Fruit fly (Drosophila melanogaster) whole organism, pupa: Measurements from ENCODE around the gene CG42505.

Experiments
- CG32121 ChIP-seq: fragments of 200-800 bp; sonication (Bioruptor generic); IDR thresholded peaks from 2 replicates; pipeline ENCODE4 v1.3.6; 2022; ENCODE audit warnings: missing biosample characterization, missing genetic modification characterization
- EcR ChIP-seq: fragments of 200-800 bp; sonication (Bioruptor generic); optimal IDR thresholded peaks from 3 replicates; lab custom pipeline; 2019; ENCODE audit warnings: missing biosample characterization, missing genetic modification characterization, mild to moderate bottlenecking, moderate library complexity, missing genetic modification reagents

dm6 chr3R:12020987-12021386 is 10.6 kb downstream of the CG42505 start:
- TF ChIP-seq EcR (GFP tag; lab: Kevin White, UChicago): no peak
- no peak for TF ChIP-seq CG32121
